Fruit fly (Drosophila melanogaster) whole organism, embryonic: ENCODE measurements around the gene Bet1.

Experiments
- Abd-B ChIP-seq: fragments of 200-800 bp; sonication (Bioruptor generic); optimal IDR thresholded peaks from 2 replicates; lab custom pipeline; 2018; ENCODE audit warnings: missing biosample characterization, mild to moderate bottlenecking, missing genetic modification characterization, moderate library complexity
- Atf3 ChIP-seq: fragments of 200-800 bp; sonication (Bioruptor generic); optimal IDR thresholded peaks from 3 replicates; lab custom pipeline; 2016; ENCODE audit warnings: missing biosample characterization, missing genetic modification characterization
- CG10267 ChIP-seq: fragments of 200-800 bp; sonication (Bioruptor generic); optimal IDR thresholded peaks from 2 replicates; lab custom pipeline; 2018; ENCODE audit warnings: missing biosample characterization, mild to moderate bottlenecking, missing genetic modification characterization, moderate library complexity
- CG10366 ChIP-seq: fragments of 200-800 bp; sonication (Bioruptor generic); IDR thresholded peaks from 2 replicates; pipeline ENCODE4 v1.3.6; 2022; ENCODE audit warnings: missing biosample characterization, missing genetic modification characterization
- CG12659 ChIP-seq: fragments of 200-800 bp; sonication (Bioruptor generic); optimal IDR thresholded peaks from 3 replicates; lab custom pipeline; 2017; ENCODE audit warnings: mild to moderate bottlenecking, missing biosample characterization, missing genetic modification reagents, missing genetic modification characterization
- CG13296 ChIP-seq: fragments of 200-800 bp; sonication (Bioruptor generic); optimal IDR thresholded peaks from 3 replicates; lab custom pipeline; 2018; ENCODE audit warnings: missing biosample characterization, mild to moderate bottlenecking, missing genetic modification characterization
- CG14050 ChIP-seq: fragments of 200-800 bp; sonication (Bioruptor generic); IDR thresholded peaks from 3 replicates; pipeline ENCODE4 v1.3.6; 2022; ENCODE audit warnings: missing biosample characterization, missing genetic modification characterization
- CG14710 ChIP-seq: fragments of 200-800 bp; sonication (Bioruptor generic); optimal IDR thresholded peaks from 3 replicates; lab custom pipeline; 2019; ENCODE audit warnings: missing biosample characterization, mild to moderate bottlenecking, missing genetic modification characterization, moderate library complexity
- CG15601 ChIP-seq: fragments of 200-800 bp; sonication (Bioruptor generic); optimal IDR thresholded peaks from 3 replicates; lab custom pipeline; 2019; ENCODE audit warnings: missing biosample characterization, mild to moderate bottlenecking, missing genetic modification characterization, moderate library complexity
- CG1647 ChIP-seq: fragments of 200-800 bp; sonication (Bioruptor generic); optimal IDR thresholded peaks from 3 replicates; lab custom pipeline; 2016; ENCODE audit warnings: missing biosample characterization, missing genetic modification characterization
- CG18476 ChIP-seq: fragments of 200-800 bp; sonication (Bioruptor generic); optimal IDR thresholded peaks from 2 replicates; lab custom pipeline; 2016; ENCODE audit warnings: missing biosample characterization, mild to moderate bottlenecking, missing genetic modification characterization
- CG3065 ChIP-seq: fragments of 200-800 bp; sonication (Bioruptor generic); optimal IDR thresholded peaks from 2 replicates; lab custom pipeline; 2016; ENCODE audit warnings: missing biosample characterization, missing genetic modification characterization
- CG31388 ChIP-seq: fragments of 200-800 bp; sonication (Bioruptor generic); optimal IDR thresholded peaks from 2 replicates; lab custom pipeline; 2016; ENCODE audit warnings: missing biosample characterization, missing genetic modification characterization
- CG34422 ChIP-seq: fragments of 200-800 bp; sonication (Bioruptor generic); IDR thresholded peaks from 3 replicates; pipeline ENCODE4 v1.3.6; 2022; ENCODE audit warnings: missing biosample characterization, missing genetic modification characterization
- CG42726 ChIP-seq: fragments of 200-800 bp; sonication (Bioruptor generic); IDR thresholded peaks from 2 replicates; pipeline ENCODE4 v1.3.6; 2022; ENCODE audit warnings: missing biosample characterization, missing genetic modification characterization; ENCODE audit not compliant: partially characterized antibody
- CG4854 ChIP-seq: fragments of 200-800 bp; sonication (Bioruptor generic); optimal IDR thresholded peaks from 2 replicates; lab custom pipeline; 2016; ENCODE audit warnings: missing biosample characterization, missing genetic modification characterization, inconsistent platforms
- CG6654 ChIP-seq: fragments of 200-800 bp; sonication (Bioruptor generic); optimal IDR thresholded peaks from 2 replicates; lab custom pipeline; 2017; ENCODE audit warnings: missing biosample characterization, mild to moderate bottlenecking, missing genetic modification characterization
- Dbx ChIP-seq: fragments of 200-800 bp; sonication (Bioruptor generic); IDR thresholded peaks from 3 replicates; pipeline ENCODE4 v1.3.6; 2022; ENCODE audit warnings: missing biosample characterization, missing genetic modification characterization
- Dip2 ChIP-seq: fragments of 200-800 bp; sonication (Bioruptor generic); IDR thresholded peaks from 2 replicates; pipeline ENCODE4 v1.3.6; 2022; ENCODE audit warnings: missing biosample characterization, missing genetic modification characterization
- Dref ChIP-seq: fragments of 200-800 bp; sonication (Bioruptor generic); IDR thresholded peaks from 2 replicates; pipeline ENCODE4 v1.3.6; 2022; ENCODE audit warnings: missing biosample characterization, missing genetic modification characterization
- E2f1 ChIP-seq: fragments of 200-800 bp; sonication (Bioruptor generic); IDR thresholded peaks from 2 replicates; pipeline ENCODE4 v1.3.6; 2022; ENCODE audit warnings: missing biosample characterization, missing genetic modification characterization
- E2f2 ChIP-seq: fragments of 200-800 bp; sonication (Bioruptor generic); IDR thresholded peaks from 2 replicates; pipeline ENCODE4 v1.3.6; 2022; ENCODE audit warnings: missing biosample characterization, missing genetic modification characterization
- Hmr ChIP-seq: fragments of 200-800 bp; sonication (Bioruptor generic); optimal IDR thresholded peaks from 3 replicates; lab custom pipeline; 2017; ENCODE audit warnings: mild to moderate bottlenecking, missing biosample characterization, missing genetic modification reagents, missing genetic modification characterization
- Hmx ChIP-seq: fragments of 200-800 bp; sonication (Bioruptor generic); optimal IDR thresholded peaks from 2 replicates; lab custom pipeline; 2016; ENCODE audit warnings: missing biosample characterization, missing genetic modification characterization
- Hr78 ChIP-seq, 2 experiments: fragments of 200-800 bp in 1 of 2; fragments of >200 bp in 1 of 2; sonication (Bioruptor generic) in 1 of 2; optimal IDR thresholded peaks; 2 replicates each; lab custom pipeline; 2017 to 2019; ENCODE audit warnings: missing biosample characterization in 2 of 2, missing genetic modification characterization in 2 of 2, mild to moderate bottlenecking in 1 of 2, moderate library complexity in 1 of 2
- Hsf ChIP-seq: fragments of 200-800 bp; sonication (Bioruptor generic); optimal IDR thresholded peaks from 3 replicates; lab custom pipeline; 2016; ENCODE audit warnings: missing biosample characterization, missing genetic modification characterization
- Opbp ChIP-seq: fragments of 200-800 bp; sonication (Bioruptor generic); IDR thresholded peaks from 3 replicates; pipeline ENCODE4 v1.3.6; 2022; ENCODE audit warnings: missing biosample characterization, missing genetic modification characterization; ENCODE audit not compliant: partially characterized antibody
- Pdp1 ChIP-seq, 2 experiments: fragments of 200-800 bp; sonication (Bioruptor generic); optimal IDR thresholded peaks; 3 replicates each; lab custom pipeline; 2016; ENCODE audit warnings: missing biosample characterization in 2 of 2, missing genetic modification characterization in 2 of 2, mild to moderate bottlenecking in 1 of 2, moderate library complexity in 1 of 2
- Spps ChIP-seq: fragments of 200-800 bp; sonication (Bioruptor generic); optimal IDR thresholded peaks from 2 replicates; lab custom pipeline; 2018; ENCODE audit warnings: missing biosample characterization, mild to moderate bottlenecking, missing genetic modification characterization
- Vsx1 ChIP-seq: fragments of 200-800 bp; sonication (Bioruptor generic); optimal IDR thresholded peaks from 2 replicates; lab custom pipeline; 2017; ENCODE audit warnings: missing biosample characterization, mild to moderate bottlenecking, missing genetic modification characterization, missing genetic modification reagents
- bcd ChIP-seq: fragments of 200-800 bp; sonication (Bioruptor generic); optimal IDR thresholded peaks from 2 replicates; lab custom pipeline; 2017; ENCODE audit warnings: missing biosample characterization, mild to moderate bottlenecking, missing genetic modification characterization
- btn ChIP-seq: fragments of 200-800 bp; sonication (Bioruptor generic); optimal IDR thresholded peaks from 2 replicates; lab custom pipeline; 2016; ENCODE audit warnings: missing biosample characterization, missing genetic modification characterization
- ci ChIP-seq: fragments of 200-800 bp; sonication (Bioruptor generic); IDR thresholded peaks from 3 replicates; pipeline ENCODE4 v1.3.6; 2022; ENCODE audit warnings: missing biosample characterization, missing genetic modification characterization
- danr ChIP-seq: fragments of 200-800 bp; sonication (Bioruptor generic); IDR thresholded peaks from 2 replicates; pipeline ENCODE4 v1.3.6; 2022; ENCODE audit warnings: missing biosample characterization, missing genetic modification characterization
- dati ChIP-seq: fragments of 200-800 bp; sonication (Bioruptor generic); IDR thresholded peaks from 2 replicates; pipeline ENCODE4 v1.3.6; 2022; ENCODE audit warnings: missing biosample characterization, missing genetic modification characterization
- dysf ChIP-seq: fragments of 200-800 bp; sonication (Bioruptor generic); IDR thresholded peaks from 3 replicates; pipeline ENCODE4 v1.3.6; 2022; ENCODE audit warnings: missing biosample characterization, missing genetic modification characterization
- emc ChIP-seq: fragments of 200-800 bp; sonication (Bioruptor generic); optimal IDR thresholded peaks from 2 replicates; lab custom pipeline; 2016; ENCODE audit warnings: missing biosample characterization, missing genetic modification characterization
- gro ChIP-seq: fragments of 200-800 bp; sonication (Bioruptor generic); optimal IDR thresholded peaks from 2 replicates; lab custom pipeline; 2016; ENCODE audit warnings: missing biosample characterization, missing genetic modification characterization
- hkb ChIP-seq, 2 experiments: fragments of 200-800 bp in 1 of 2; fragments of >200 bp in 1 of 2; sonication (Bioruptor generic) in 1 of 2; IDR thresholded peaks in 1 of 2; optimal IDR thresholded peaks in 1 of 2; 2 replicates each; pipeline versions ENCODE4 v1.3.6 to Lab custom; 2017 to 2022; ENCODE audit warnings: missing biosample characterization in 1 of 2, missing genetic modification characterization in 1 of 2
- lmd ChIP-seq: fragments of 200-800 bp; sonication (Bioruptor generic); IDR thresholded peaks from 2 replicates; pipeline ENCODE4 v1.3.6; 2022; ENCODE audit warnings: missing biosample characterization, missing genetic modification characterization
- luna ChIP-seq: fragments of 200-800 bp; sonication (Bioruptor generic); optimal IDR thresholded peaks from 2 replicates; lab custom pipeline; 2016; ENCODE audit warnings: missing biosample characterization, missing genetic modification characterization
- mirr ChIP-seq: fragments of 200-800 bp; sonication (Bioruptor generic); optimal IDR thresholded peaks from 3 replicates; lab custom pipeline; 2018; ENCODE audit warnings: missing biosample characterization, mild to moderate bottlenecking, missing genetic modification characterization
- p53 ChIP-seq: fragments of 200-800 bp; sonication (Bioruptor generic); optimal IDR thresholded peaks from 2 replicates; lab custom pipeline; 2016; ENCODE audit warnings: missing biosample characterization, missing genetic modification characterization
- pnt ChIP-seq: fragments of 200-800 bp; sonication (Bioruptor generic); optimal IDR thresholded peaks from 3 replicates; lab custom pipeline; 2016; ENCODE audit warnings: missing biosample characterization, missing genetic modification characterization
- scrt ChIP-seq: fragments of 200-800 bp; sonication (Bioruptor generic); optimal IDR thresholded peaks from 2 replicates; lab custom pipeline; 2018; ENCODE audit warnings: missing biosample characterization, mild to moderate bottlenecking, missing genetic modification characterization, moderate library complexity
- sima ChIP-seq: fragments of 200-800 bp; sonication (Bioruptor generic); optimal IDR thresholded peaks from 2 replicates; lab custom pipeline; 2016; ENCODE audit warnings: missing biosample characterization, missing genetic modification characterization
- tna ChIP-seq: fragments of 200-800 bp; sonication (Bioruptor generic); IDR thresholded peaks from 2 replicates; pipeline ENCODE4 v1.3.6; 2022; ENCODE audit warnings: missing biosample characterization, missing genetic modification characterization; ENCODE audit not compliant: partially characterized antibody
- twi ChIP-seq: fragments of 200-800 bp; optimal IDR thresholded peaks from 2 replicates; lab custom pipeline; 2019; ENCODE audit warnings: missing biosample characterization, mild to moderate bottlenecking, missing genetic modification characterization, moderate library complexity
- usp ChIP-seq: fragments of >200 bp; optimal IDR thresholded peaks from 2 replicates; lab custom pipeline; 2017; ENCODE audit warnings: missing biosample characterization, missing genetic modification characterization
- vfl ChIP-seq: fragments of 200-800 bp; sonication (Bioruptor generic); optimal IDR thresholded peaks from 2 replicates; lab custom pipeline; 2016; ENCODE audit warnings: missing biosample characterization, missing genetic modification characterization
- zfh2 ChIP-seq: fragments of 200-800 bp; sonication (Bioruptor generic); optimal IDR thresholded peaks from 2 replicates; lab custom pipeline; 2016; ENCODE audit warnings: missing biosample characterization, missing genetic modification characterization

Gene Bet1

DNA sequence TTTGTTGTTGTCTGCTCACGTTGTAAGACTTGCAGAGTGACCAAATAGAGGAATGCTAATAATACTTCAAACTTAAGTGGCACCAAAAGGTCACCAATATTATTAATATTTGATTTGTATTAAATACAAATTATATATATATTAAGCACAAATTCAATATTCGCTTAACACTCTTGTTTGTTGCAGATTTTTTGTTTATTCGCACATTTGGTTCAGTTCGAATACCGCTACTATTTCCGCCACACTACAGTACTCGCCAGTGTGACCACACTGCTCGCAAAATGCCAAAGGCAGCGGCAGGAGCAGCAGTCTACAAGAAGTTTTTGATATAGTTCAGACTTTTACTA, 2.9 kb downstream of the Bet1 start, which contains the start of gene Max (continued):
- TF ChIP-seq p53 (GFP tag; lab: Kevin White, UChicago) = no peak
- TF ChIP-seq E2f1 (GFP tag; lab: Robert Waterston, UW) = peak; percentile 57
- TF ChIP-seq vfl (GFP tag; lab: Kevin White, UChicago) = peak; percentile 25
- TF ChIP-seq CG10267 (tag; lab: Kevin White, UChicago) = peak; percentile 77
- TF ChIP-seq E2f2 (GFP tag; lab: Robert Waterston, UW) = peak; percentile 55; the same call in 1 of the 2 replicates
- no peak for TF ChIP-seq luna (GFP tag; lab: Kevin White, UChicago)
- TF ChIP-seq CG10366 = peak; percentile 77
- TF ChIP-seq sima (GFP tag; lab: Kevin White, UChicago) = no peak
- peak; percentile 99 for TF ChIP-seq CG14710 (tag; lab: Kevin White, UChicago)
- no peak for TF ChIP-seq Atf3 (GFP tag; lab: Kevin White, UChicago)
- TF ChIP-seq lmd = peak; percentile 62
- TF ChIP-seq btn = no peak
- no peak for TF ChIP-seq hkb (optimal IDR thresholded peaks at IDR 0.05; lab: Kevin White, UChicago)
- peak; percentile 79 for TF ChIP-seq hkb (GFP tag; IDR thresholded peaks at IDR 0.05; lab: Robert Waterston, UW)
- TF ChIP-seq scrt (GFP tag; lab: Kevin White, UChicago) = peak; percentile 58
- TF ChIP-seq Hmr (GFP tag; lab: Kevin White, UChicago) = peak; percentile 75
- peak; percentile 26 for TF ChIP-seq CG6654 (GFP tag; lab: Kevin White, UChicago)
- peak; percentile 73 for TF ChIP-seq dysf (GFP tag; lab: Robert Waterston, UW)
- no peak for TF ChIP-seq CG3065
- peak; percentile 61; the same call in 1 of the 2 replicates for TF ChIP-seq danr
- peak; percentile 44 for TF ChIP-seq Spps (tag; lab: Kevin White, UChicago)
- TF ChIP-seq CG4854 (GFP tag; lab: Kevin White, UChicago) = peak; percentile 3
- peak; percentile 47; the same call in 2 of the 3 replicates for TF ChIP-seq CG34422
- TF ChIP-seq Pdp1 (GFP tag; optimal IDR thresholded peaks at IDR 0.05; lab: Kevin White, UChicago) = peak in 1 of 2 experiments; percentile 8
- peak; percentile 85 for TF ChIP-seq CG12659
- peak; percentile 54 for TF ChIP-seq Hsf
- TF ChIP-seq emc (GFP tag; lab: Kevin White, UChicago) = no peak
- TF ChIP-seq tna (GFP tag; lab: Robert Waterston, UW) = no peak
- peak; percentile 58 for TF ChIP-seq mirr
- TF ChIP-seq pnt (GFP tag; lab: Kevin White, UChicago) = peak; percentile 33
- TF ChIP-seq zfh2 (GFP tag; lab: Kevin White, UChicago) = peak; percentile 24
- no peak for TF ChIP-seq Dref (GFP tag; lab: Robert Waterston, UW)
- no peak for TF ChIP-seq Dip2 (GFP tag; lab: Robert Waterston, UW)
- TF ChIP-seq twi (tag; lab: Kevin White, UChicago) = peak; percentile 53
- TF ChIP-seq gro (GFP tag; lab: Kevin White, UChicago) = no peak
- no peak for TF ChIP-seq dati (GFP tag; lab: Robert Waterston, UW)
- no peak for TF ChIP-seq Vsx1
- no peak for TF ChIP-seq CG42726 (GFP tag; lab: Robert Waterston, UW)
- TF ChIP-seq Abd-B (GFP tag; lab: Kevin White, UChicago) = peak; percentile 32
- peak; percentile 67 for TF ChIP-seq bcd (GFP tag; lab: Kevin White, UChicago)
- peak; percentile 70; the same call in 2 of the 3 replicates for TF ChIP-seq Dbx (GFP tag; lab: Robert Waterston, UW)
- no peak for TF ChIP-seq Hmx (GFP tag; lab: Kevin White, UChicago)
- TF ChIP-seq CG31388 (GFP tag; lab: Kevin White, UChicago) = no peak
- TF ChIP-seq usp (GFP tag; lab: Kevin White, UChicago) = no peak
- TF ChIP-seq Hr78 (GFP tag; optimal IDR thresholded peaks at IDR 0.05; lab: Kevin White, UChicago) = peak in 1 of 2 experiments; percentile 96
- no peak for TF ChIP-seq CG18476 (GFP tag; lab: Kevin White, UChicago)
- peak; percentile 87 for TF ChIP-seq ci
- 0 out of 3 replicates have a peak, but pooled peaks have one; percentile 44 for TF ChIP-seq Opbp (GFP tag; lab: Robert Waterston, UW)
- peak; percentile 46; the same call in 1 of the 3 replicates for TF ChIP-seq CG14050 (GFP tag; lab: Robert Waterston, UW)
- TF ChIP-seq CG15601 (tag; lab: Kevin White, UChicago) = peak; percentile 72
- TF ChIP-seq CG1647 (GFP tag; lab: Kevin White, UChicago) = no peak
- peak; percentile 73 for TF ChIP-seq CG13296
